Fruit fly (Drosophila melanogaster) whole organism, prepupa: Measurements from ENCODE around the gene CG13074.
A peak's percentile ranks its signal among the peaks of the same experiment; 100 is the strongest.

Experiments used
- CG31627 ChIP-seq: fragments of 200-800 bp; sonication (Bioruptor generic); optimal IDR thresholded peaks from 3 replicates; lab custom pipeline; 2016; ENCODE audit warnings: missing biosample characterization, missing genetic modification characterization
- CG32006 ChIP-seq: fragments of 200-800 bp; sonication (Bioruptor generic); optimal IDR thresholded peaks from 3 replicates; lab custom pipeline; 2017; ENCODE audit warnings: missing biosample characterization, mild to moderate bottlenecking, missing genetic modification characterization
- CG8119 ChIP-seq: fragments of 200-800 bp; sonication (Bioruptor generic); IDR thresholded peaks from 3 replicates; pipeline ENCODE4 v1.3.6; 2022; ENCODE audit warnings: missing biosample characterization, missing genetic modification characterization
- Hr39 ChIP-seq: fragments of 200-800 bp; sonication (Bioruptor generic); optimal IDR thresholded peaks from 2 replicates; lab custom pipeline; 2016; ENCODE audit warnings: missing biosample characterization, missing genetic modification characterization
- Hr4 ChIP-seq: fragments of 200-800 bp; sonication (Bioruptor generic); optimal IDR thresholded peaks from 3 replicates; lab custom pipeline; 2016; ENCODE audit warnings: missing biosample characterization, missing genetic modification characterization
- esn ChIP-seq: fragments of 200-800 bp; sonication (Bioruptor generic); optimal IDR thresholded peaks from 2 replicates; lab custom pipeline; 2016; ENCODE audit warnings: missing biosample characterization, mild to moderate bottlenecking, missing genetic modification characterization, moderate library complexity
- lz ChIP-seq: fragments of 200-800 bp; sonication (Bioruptor generic); optimal IDR thresholded peaks from 3 replicates; lab custom pipeline; 2016; ENCODE audit warnings: missing biosample characterization, missing genetic modification characterization

DNA sequence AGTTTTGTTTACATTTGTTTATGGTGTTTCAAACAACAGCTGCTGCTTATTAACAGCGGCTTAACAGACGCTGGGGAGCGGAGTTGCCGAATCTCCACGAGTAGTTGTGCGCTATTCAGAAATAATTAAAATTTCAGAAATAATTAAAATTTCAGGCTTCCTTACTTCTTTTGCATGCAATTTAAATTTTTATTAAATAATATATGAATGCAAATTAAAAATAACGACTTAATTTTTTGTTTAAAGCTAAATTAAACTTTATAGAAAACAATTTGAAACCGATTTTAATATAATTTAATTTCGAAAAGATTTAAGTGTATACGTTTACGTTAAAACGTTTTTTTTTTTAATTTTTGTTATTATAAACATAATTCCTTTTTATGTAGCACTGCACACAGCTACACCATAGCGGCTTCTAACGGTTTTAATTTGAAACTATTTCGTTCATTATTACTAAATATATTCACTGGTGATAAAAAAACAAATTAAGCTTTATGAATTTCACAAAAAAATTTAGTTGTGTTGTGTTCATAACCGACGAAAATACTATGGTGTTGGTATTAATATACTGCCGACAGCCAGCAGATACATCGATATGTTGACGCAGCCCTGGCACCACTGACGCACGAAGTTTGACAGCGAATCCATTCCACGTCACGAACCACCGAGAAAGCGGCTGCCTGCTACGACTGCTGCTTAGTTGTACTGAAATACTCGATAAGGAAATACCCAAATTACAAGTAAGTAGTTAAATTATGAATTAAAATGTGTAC, 31.9 kb upstream of the CG13074 start, which contains the start of gene SsRbeta:
- TF ChIP-seq CG32006 (GFP tag; lab: Kevin White, UChicago) = no peak
- TF ChIP-seq esn (GFP tag; lab: Kevin White, UChicago) = peak; percentile 19
- no peak for TF ChIP-seq Hr4 (GFP tag; lab: Kevin White, UChicago)
- TF ChIP-seq CG31627 (GFP tag; lab: Kevin White, UChicago) = no peak
- TF ChIP-seq CG8119 (GFP tag; lab: Robert Waterston, UW) = peak; percentile 19
- no peak for TF ChIP-seq lz (GFP tag; lab: Kevin White, UChicago)
- TF ChIP-seq Hr39 (GFP tag; lab: Kevin White, UChicago) = no peak
